Worm (Caenorhabditis elegans) whole organism, L2 larva: ENCODE measurements around the gene F56D5.9.

ENCODE experiments used
- C34F6.9 ChIP-seq: fragments of 150-350 bp; optimal IDR thresholded peaks from 2 replicates; lab custom pipeline; 2014; ENCODE audit warnings: missing biosample characterization, missing genetic modification characterization
- F13H6.1 ChIP-seq: sonication (generic microtip); optimal IDR thresholded peaks from 2 replicates; lab custom pipeline; 2016; ENCODE audit warnings: missing genetic modification characterization, missing compliant biosample characterization
- Y55F3AM.14 ChIP-seq: fragments of 200-800 bp; sonication (Bioruptor generic); optimal IDR thresholded peaks from 2 replicates; lab custom pipeline; 2018; ENCODE audit warnings: mild to moderate bottlenecking, missing genetic modification characterization, missing compliant biosample characterization
- ZK546.5 ChIP-seq: sonication (generic microtip); optimal IDR thresholded peaks from 2 replicates; lab custom pipeline; 2017; ENCODE audit warnings: missing biosample characterization, missing genetic modification characterization
- alr-1 ChIP-seq: fragments of 150-350 bp; optimal IDR thresholded peaks from 2 replicates; lab custom pipeline; 2014; ENCODE audit warnings: missing biosample characterization, missing genetic modification characterization
- aly-2 ChIP-seq: fragments of 150-350 bp; optimal IDR thresholded peaks from 2 replicates; lab custom pipeline; 2014; ENCODE audit warnings: missing biosample characterization, missing genetic modification characterization
- ama-1 ChIP-seq: fragments of 150-350 bp; optimal IDR thresholded peaks from 2 replicates; lab custom pipeline; 2018; ENCODE audit warnings: inconsistent platforms
- blmp-1 ChIP-seq: sonication (generic microtip); optimal IDR thresholded peaks from 2 replicates; lab custom pipeline; 2017; ENCODE audit warnings: missing genetic modification characterization, mild to moderate bottlenecking, missing compliant biosample characterization, antibody characterized with exemption, moderate library complexity; ENCODE audit not compliant: insufficient read depth
- ceh-16 ChIP-seq: fragments of 150-350 bp; optimal IDR thresholded peaks from 2 replicates; lab custom pipeline; 2014; ENCODE audit warnings: missing biosample characterization, missing genetic modification characterization
- ceh-82 ChIP-seq: fragments of 150-350 bp; optimal IDR thresholded peaks from 2 replicates; lab custom pipeline; 2014; ENCODE audit warnings: missing biosample characterization, missing genetic modification characterization
- crh-2 ChIP-seq: sonication (generic microtip); optimal IDR thresholded peaks from 2 replicates; lab custom pipeline; 2017; ENCODE audit warnings: missing biosample characterization, missing genetic modification characterization
- dmd-4 ChIP-seq: sonication (generic microtip); optimal IDR thresholded peaks from 2 replicates; lab custom pipeline; 2017; ENCODE audit warnings: missing biosample characterization, missing genetic modification characterization
- egl-27 ChIP-seq: sonication (generic microtip); optimal IDR thresholded peaks from 3 replicates; lab custom pipeline; 2017; ENCODE audit warnings: missing biosample characterization, missing genetic modification reagents, missing genetic modification characterization
- elt-3 ChIP-seq: sonication (generic microtip); optimal IDR thresholded peaks from 2 replicates; lab custom pipeline; 2017; ENCODE audit warnings: missing biosample characterization, missing genetic modification characterization
- fos-1 ChIP-seq: fragments of 150-350 bp; optimal IDR thresholded peaks from 2 replicates; lab custom pipeline; 2014; ENCODE audit warnings: missing biosample characterization, missing genetic modification characterization
- gmeb-1 ChIP-seq: fragments of 150-350 bp; optimal IDR thresholded peaks from 2 replicates; lab custom pipeline; 2014; ENCODE audit warnings: missing biosample characterization, missing genetic modification characterization
- lin-13 ChIP-seq: fragments of 150-350 bp; optimal IDR thresholded peaks from 2 replicates; lab custom pipeline; 2014; ENCODE audit warnings: missing biosample characterization, missing genetic modification reagents, missing genetic modification characterization
- lin-39 ChIP-seq: fragments of 150-350 bp; optimal IDR thresholded peaks from 2 replicates; lab custom pipeline; 2014; ENCODE audit warnings: missing biosample characterization, missing genetic modification reagents, missing genetic modification characterization
- lsy-2 ChIP-seq, 2 experiments: fragments of 150-350 bp in 1 of 2; sonication (generic microtip) in 1 of 2; optimal IDR thresholded peaks; 2 replicates each; lab custom pipeline; 2014 to 2017; ENCODE audit warnings: missing biosample characterization in 2 of 2, missing genetic modification characterization in 2 of 2
- mbf-1 ChIP-seq: sonication (generic microtip); optimal IDR thresholded peaks from 2 replicates; lab custom pipeline; 2017; ENCODE audit warnings: missing biosample characterization, missing genetic modification characterization
- mdl-1 ChIP-seq, 2 experiments: fragments of 150-350 bp in 1 of 2; sonication (generic microtip) in 1 of 2; optimal IDR thresholded peaks; 2 replicates each; lab custom pipeline; 2017; ENCODE audit warnings: missing biosample characterization in 2 of 2, missing genetic modification characterization in 2 of 2
- nhr-10 ChIP-seq: sonication (generic microtip); optimal IDR thresholded peaks from 2 replicates; lab custom pipeline; 2017; ENCODE audit warnings: missing biosample characterization, missing genetic modification characterization
- nhr-11 ChIP-seq: fragments of 150-350 bp; optimal IDR thresholded peaks from 2 replicates; lab custom pipeline; 2014; ENCODE audit warnings: missing biosample characterization, missing genetic modification characterization
- nhr-12 ChIP-seq: fragments of 150-350 bp; optimal IDR thresholded peaks from 2 replicates; lab custom pipeline; 2014; ENCODE audit warnings: missing biosample characterization, missing genetic modification characterization
- nhr-129 ChIP-seq: fragments of 150-350 bp; optimal IDR thresholded peaks from 2 replicates; lab custom pipeline; 2014; ENCODE audit warnings: missing biosample characterization, missing genetic modification characterization
- nhr-21 ChIP-seq: fragments of 150-350 bp; optimal IDR thresholded peaks from 2 replicates; lab custom pipeline; 2014; ENCODE audit warnings: missing biosample characterization, missing genetic modification characterization
- nhr-23 ChIP-seq: fragments of 150-350 bp; optimal IDR thresholded peaks from 2 replicates; lab custom pipeline; 2014; ENCODE audit warnings: missing biosample characterization, missing genetic modification reagents, missing genetic modification characterization
- nhr-237 ChIP-seq: fragments of 150-350 bp; optimal IDR thresholded peaks from 2 replicates; lab custom pipeline; 2014; ENCODE audit warnings: missing biosample characterization, missing genetic modification characterization
- nhr-25 ChIP-seq: fragments of 150-350 bp; sonication (generic microtip); optimal IDR thresholded peaks from 3 replicates; lab custom pipeline; 2014; ENCODE audit warnings: missing biosample characterization, missing genetic modification characterization
- nhr-6 ChIP-seq: fragments of 150-350 bp; optimal IDR thresholded peaks from 2 replicates; lab custom pipeline; 2014; ENCODE audit warnings: missing biosample characterization, missing genetic modification characterization
- nhr-77 ChIP-seq: fragments of 150-350 bp; optimal IDR thresholded peaks from 2 replicates; lab custom pipeline; 2014; ENCODE audit warnings: missing biosample characterization, missing genetic modification characterization
- peb-1 ChIP-seq: fragments of 150-350 bp; optimal IDR thresholded peaks from 2 replicates; lab custom pipeline; 2014; ENCODE audit warnings: missing biosample characterization, missing genetic modification characterization
- sem-4 ChIP-seq: fragments of 150-350 bp; optimal IDR thresholded peaks from 2 replicates; lab custom pipeline; 2014; ENCODE audit warnings: missing biosample characterization, missing genetic modification reagents, missing genetic modification characterization
- skn-1 ChIP-seq: sonication (generic microtip); optimal IDR thresholded peaks from 2 replicates; lab custom pipeline; 2017; ENCODE audit warnings: missing biosample characterization, missing genetic modification characterization
- sma-3 ChIP-seq: sonication (generic microtip); optimal IDR thresholded peaks from 2 replicates; lab custom pipeline; 2016; ENCODE audit warnings: missing genetic modification reagents, missing genetic modification characterization, missing compliant biosample characterization
- sma-9 ChIP-seq, 2 experiments: fragments of 150-350 bp in 1 of 2; sonication (generic microtip) in 1 of 2; optimal IDR thresholded peaks; 2 replicates each; lab custom pipeline; 2014 to 2016; ENCODE audit warnings: missing genetic modification characterization in 2 of 2, mild to moderate bottlenecking in 1 of 2, missing biosample characterization in 1 of 2, missing compliant biosample characterization in 1 of 2, missing genetic modification reagents in 1 of 2, moderate library complexity in 1 of 2
- snpc-4 ChIP-seq: fragments of 150-350 bp; optimal IDR thresholded peaks from 2 replicates; lab custom pipeline; 2014; ENCODE audit warnings: missing biosample characterization, missing genetic modification characterization
- unc-39 ChIP-seq: fragments of 150-350 bp; optimal IDR thresholded peaks from 2 replicates; lab custom pipeline; 2014; ENCODE audit warnings: missing biosample characterization, missing genetic modification characterization
- unc-55 ChIP-seq: fragments of 150-350 bp; sonication (generic microtip); optimal IDR thresholded peaks from 3 replicates; lab custom pipeline; 2014; ENCODE audit warnings: missing biosample characterization, missing genetic modification reagents, missing genetic modification characterization
- unc-62 ChIP-seq: fragments of 150-350 bp; optimal IDR thresholded peaks from 2 replicates; lab custom pipeline; 2014; ENCODE audit warnings: missing biosample characterization, missing genetic modification reagents, missing genetic modification characterization
- zag-1 ChIP-seq: fragments of 150-350 bp; optimal IDR thresholded peaks from 2 replicates; lab custom pipeline; 2014; ENCODE audit warnings: missing biosample characterization, missing genetic modification characterization
- ztf-1 ChIP-seq: fragments of 200-800 bp; sonication (Bioruptor generic); conservative IDR thresholded peaks from 2 replicates; pipeline ENCODE4 v1.3.6; 2022; ENCODE audit warnings: missing genetic modification characterization, missing compliant biosample characterization
- ztf-11 ChIP-seq: sonication (generic microtip); optimal IDR thresholded peaks from 2 replicates; lab custom pipeline; 2017; ENCODE audit warnings: missing biosample characterization, missing genetic modification characterization

F56D5.9 gene

DNA sequence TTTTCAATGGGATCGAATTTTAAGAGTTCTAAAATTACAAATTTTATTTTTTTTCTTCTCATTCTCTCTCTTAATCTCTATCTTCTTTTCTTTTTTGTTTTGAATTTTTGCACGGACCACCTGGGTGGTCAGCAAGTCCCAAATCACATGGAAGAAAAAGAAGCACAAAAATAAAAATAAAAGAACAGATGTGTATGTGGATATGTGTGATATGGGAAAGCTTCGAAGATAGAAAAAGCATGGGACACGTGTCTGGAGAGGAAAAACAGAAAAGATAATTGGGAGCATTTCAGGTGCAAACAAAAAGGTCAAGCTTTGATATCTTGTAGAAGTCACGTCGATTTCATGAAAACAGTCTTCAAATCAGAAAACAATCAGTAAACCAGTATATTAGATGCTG is 24.9 kb upstream of the F56D5.9 start, which contains the start of gene hsp-12.6:
Gene hsp-12.6, minus strand, starts transcription at position 20 of the 400 bp plus-strand sequence.
- no peak for TF ChIP-seq sma-3
- no peak for TF ChIP-seq ztf-1 (GFP tag; lab: Robert Waterston, UW)
- no peak for TF ChIP-seq sem-4 (tag; lab: Kevin White, UChicago)
- TF ChIP-seq Y55F3AM.14 (GFP tag; lab: Kevin White, UChicago), result no peak
- no peak for TF ChIP-seq nhr-77 (tag; lab: Kevin White, UChicago)
- TF ChIP-seq zag-1 (tag; lab: Kevin White, UChicago), result no peak
- no peak for TF ChIP-seq alr-1
- no peak for TF ChIP-seq nhr-237 (tag; lab: Kevin White, UChicago)
- TF ChIP-seq gmeb-1, result no peak
- no peak for TF ChIP-seq unc-62 (GFP tag; lab: Kevin White, UChicago)
- peak; percentile 47 for TF ChIP-seq F13H6.1 (tag; lab: Kevin White, UChicago)
- TF ChIP-seq nhr-23 (tag; lab: Kevin White, UChicago), result no peak
- no peak for TF ChIP-seq skn-1 (tag; lab: Kevin White, UChicago)
- TF ChIP-seq sma-9 (GFP tag; optimal IDR thresholded peaks at IDR 0.05; lab: Kevin White, UChicago), result peak; percentile 69
- TF ChIP-seq sma-9 (tag; optimal IDR thresholded peaks at IDR 0.05; lab: Kevin White, UChicago), result no peak
- TF ChIP-seq ceh-16 (tag; lab: Kevin White, UChicago), result no peak
- TF ChIP-seq lin-39, result no peak
- no peak for TF ChIP-seq ceh-82 (tag; lab: Kevin White, UChicago)
- peak; percentile 9 for TF ChIP-seq C34F6.9 (tag; lab: Kevin White, UChicago)
- TF ChIP-seq aly-2 (tag; lab: Kevin White, UChicago), result no peak
- peak; percentile 60 for TF ChIP-seq nhr-129 (tag; lab: Kevin White, UChicago)
- no peak for TF ChIP-seq unc-39 (tag; lab: Kevin White, UChicago)
- TF ChIP-seq egl-27 (tag; lab: Kevin White, UChicago), result no peak
- no peak for TF ChIP-seq ama-1
- peak in 1 of 2 experiments; percentile 33 for TF ChIP-seq lsy-2 (tag; optimal IDR thresholded peaks at IDR 0.05; lab: Kevin White, UChicago)
- TF ChIP-seq elt-3 (tag; lab: Kevin White, UChicago), result no peak
- no peak for TF ChIP-seq ZK546.5 (tag; lab: Kevin White, UChicago)
- TF ChIP-seq nhr-12 (tag; lab: Kevin White, UChicago), result no peak
- no peak for TF ChIP-seq nhr-6 (tag; lab: Kevin White, UChicago)
- no peak for TF ChIP-seq nhr-21 (tag; lab: Kevin White, UChicago)
- no peak for TF ChIP-seq dmd-4
- no peak for TF ChIP-seq peb-1 (tag; lab: Kevin White, UChicago)
- no peak for TF ChIP-seq mdl-1 (tag; optimal IDR thresholded peaks at IDR 0.05; lab: Kevin White, UChicago)
- TF ChIP-seq nhr-10, result no peak
- TF ChIP-seq mbf-1 (tag; lab: Kevin White, UChicago), result no peak
- no peak for TF ChIP-seq fos-1 (tag; lab: Kevin White, UChicago)
- TF ChIP-seq ztf-11 (tag; lab: Kevin White, UChicago), result no peak
- no peak for TF ChIP-seq blmp-1
- no peak for TF ChIP-seq unc-55 (GFP tag; lab: Kevin White, UChicago)
- no peak for TF ChIP-seq nhr-11
- TF ChIP-seq snpc-4 (tag; lab: Kevin White, UChicago), result peak; percentile 32
- TF ChIP-seq nhr-25, result no peak
- TF ChIP-seq lin-13 (GFP tag; lab: Kevin White, UChicago), result no peak
- no peak for TF ChIP-seq crh-2 (tag; lab: Kevin White, UChicago)

- TF ChIP-seq nhr-21 (tag; lab: Kevin White, UChicago) (no peak), blmp-1 (no peak), Y55F3AM.14 (GFP tag; lab: Kevin White, UChicago) (no peak), crh-2 (tag; lab: Kevin White, UChicago) (no peak), ceh-82 (tag; lab: Kevin White, UChicago) (no peak), nhr-23 (tag; lab: Kevin White, UChicago) (no peak), unc-39 (tag; lab: Kevin White, UChicago) (no peak), egl-27 (tag; lab: Kevin White, UChicago) (no peak), ama-1 (no peak), nhr-77 (tag; lab: Kevin White, UChicago) (no peak)
Measured at ce11 chrIV:9445407-9445806, 23.1 kb upstream of the F56D5.9 start, which contains the start of gene hsp-12.3. Gene hsp-12.3 (minus strand): TSS chrIV:9445507.
